Worm (Caenorhabditis elegans) whole organism, L4 larva: ENCODE results near the gene W03C9.1.

ENCODE experiments used
- D1046.2 ChIP-seq: fragments of 200-800 bp; sonication (Bioruptor generic); IDR thresholded peaks from 2 replicates; pipeline ENCODE4 v1.3.6; 2022; ENCODE audit warnings: missing genetic modification characterization, missing compliant biosample characterization
- F10B5.3 ChIP-seq: sonication (generic microtip); optimal IDR thresholded peaks from 2 replicates; lab custom pipeline; 2016; ENCODE audit warnings: mild to moderate bottlenecking, missing genetic modification characterization, missing compliant biosample characterization
- F49E8.2 ChIP-seq: sonication (generic microtip); optimal IDR thresholded peaks from 2 replicates; lab custom pipeline; 2016; ENCODE audit warnings: missing compliant biosample characterization, mild to moderate bottlenecking, missing genetic modification characterization, borderline replicate concordance
- T20F7.1 ChIP-seq: fragments of 200-800 bp; sonication (Bioruptor generic); optimal IDR thresholded peaks from 2 replicates; lab custom pipeline; 2018; ENCODE audit warnings: mild to moderate bottlenecking, missing genetic modification characterization, missing compliant biosample characterization
- T26A8.4 ChIP-seq: fragments of 200-800 bp; sonication (Bioruptor generic); IDR thresholded peaks from 2 replicates; pipeline ENCODE4 v1.3.6; 2022; ENCODE audit warnings: missing genetic modification characterization, missing compliant biosample characterization
- Y48G9A.11 ChIP-seq: fragments of 200-800 bp; sonication (Bioruptor generic); IDR thresholded peaks from 2 replicates; pipeline ENCODE4 v1.3.6; 2022; ENCODE audit warnings: missing genetic modification reagents, missing genetic modification characterization, missing compliant biosample characterization
- Y5F2A.4 ChIP-seq: fragments of 200-800 bp; sonication (Bioruptor generic); optimal IDR thresholded peaks from 2 replicates; lab custom pipeline; 2018; ENCODE audit warnings: mild to moderate bottlenecking, missing genetic modification characterization, missing compliant biosample characterization
- ZK337.2 ChIP-seq: fragments of 200-800 bp; sonication (Bioruptor generic); IDR thresholded peaks from 2 replicates; pipeline ENCODE4 v1.3.6; 2022; ENCODE audit warnings: missing genetic modification reagents, missing genetic modification characterization, missing compliant biosample characterization
- aha-1 ChIP-seq: fragments of 150-350 bp; peaks from one replicate; lab custom pipeline; 2014; ENCODE audit warnings: missing biosample characterization, missing genetic modification characterization
- aly-2 ChIP-seq: sonication (generic microtip); optimal IDR thresholded peaks from 2 replicates; lab custom pipeline; 2018; ENCODE audit warnings: missing biosample characterization, missing genetic modification characterization
- arid-1 ChIP-seq: fragments of 200-800 bp; sonication (Bioruptor generic); conservative IDR thresholded peaks from 2 replicates; pipeline ENCODE4 v1.3.6; 2022; ENCODE audit warnings: missing genetic modification reagents, missing genetic modification characterization, missing compliant biosample characterization
- ceh-20 ChIP-seq: fragments of 200-800 bp; sonication (Bioruptor generic); IDR thresholded peaks from 2 replicates; pipeline ENCODE4 v1.3.6; 2022; ENCODE audit warnings: missing genetic modification reagents, missing genetic modification characterization, missing compliant biosample characterization
- ctbp-1 ChIP-seq: fragments of 200-800 bp; sonication (Bioruptor generic); IDR thresholded peaks from 2 replicates; pipeline ENCODE4 v1.3.6; 2022; ENCODE audit warnings: missing genetic modification reagents, missing genetic modification characterization, missing compliant biosample characterization
- daf-16 ChIP-seq, 3 experiments: sonication (generic microtip); optimal IDR thresholded peaks; 2 replicates each; lab custom pipeline; 2016 to 2017; ENCODE audit warnings: missing genetic modification characterization in 3 of 3, missing genetic modification reagents in 3 of 3, mild to moderate bottlenecking in 2 of 3, missing compliant biosample characterization in 2 of 3, missing biosample characterization in 1 of 3, moderate library complexity in 1 of 3
- dpl-1 ChIP-seq: fragments of 150-350 bp; optimal IDR thresholded peaks from 2 replicates; lab custom pipeline; 2014; ENCODE audit warnings: missing biosample characterization, missing genetic modification reagents, missing genetic modification characterization
- duxl-1 ChIP-seq: sonication (generic microtip); optimal IDR thresholded peaks from 2 replicates; lab custom pipeline; 2016; ENCODE audit warnings: mild to moderate bottlenecking, missing genetic modification characterization, moderate library complexity, missing compliant biosample characterization; ENCODE audit not compliant: poor library complexity
- dve-1 ChIP-seq: sonication (generic microtip); optimal IDR thresholded peaks from 2 replicates; lab custom pipeline; 2017; ENCODE audit warnings: antibody characterized with exemption, mild to moderate bottlenecking, missing genetic modification characterization, missing compliant biosample characterization; ENCODE audit not compliant: insufficient read depth
- egl-43 ChIP-seq: fragments of 200-800 bp; sonication (Bioruptor generic); IDR thresholded peaks from 2 replicates; pipeline ENCODE4 v1.3.6; 2022; ENCODE audit warnings: missing genetic modification reagents, missing genetic modification characterization, missing compliant biosample characterization
- hif-1 ChIP-seq, 2 experiments: sonication (generic microtip); optimal IDR thresholded peaks; 2 replicates each; lab custom pipeline; 2016 to 2017; ENCODE audit warnings: missing compliant biosample characterization in 2 of 2, missing genetic modification characterization in 2 of 2, missing genetic modification reagents in 2 of 2, missing genotype in 2 of 2, mild to moderate bottlenecking in 1 of 2
- hlh-11 ChIP-seq: fragments of 200-800 bp; sonication (Bioruptor generic); optimal IDR thresholded peaks from 2 replicates; lab custom pipeline; 2018; ENCODE audit warnings: mild to moderate bottlenecking, missing genetic modification characterization, missing compliant biosample characterization
- lim-7 ChIP-seq: fragments of 200-800 bp; sonication (Bioruptor generic); IDR thresholded peaks from 2 replicates; pipeline ENCODE4 v1.3.6; 2022; ENCODE audit warnings: missing genetic modification characterization, missing compliant biosample characterization
- lin-1 ChIP-seq: fragments of 200-800 bp; sonication (Bioruptor generic); IDR thresholded peaks from 2 replicates; pipeline ENCODE4 v1.3.6; 2022; ENCODE audit warnings: missing genetic modification reagents, missing genetic modification characterization, missing compliant biosample characterization
- lin-29 ChIP-seq: fragments of 200-800 bp; sonication (Bioruptor generic); IDR thresholded peaks from 2 replicates; pipeline ENCODE4 v1.3.6; 2022; ENCODE audit warnings: missing genetic modification reagents, missing genetic modification characterization, missing compliant biosample characterization
- lin-38 ChIP-seq: fragments of 200-800 bp; sonication (Bioruptor generic); IDR thresholded peaks from 2 replicates; pipeline ENCODE4 v1.3.6; 2022; ENCODE audit warnings: missing genetic modification reagents, missing genetic modification characterization, missing compliant biosample characterization
- lin-39 ChIP-seq: fragments of 150-350 bp; optimal IDR thresholded peaks from 2 replicates; lab custom pipeline; 2014; ENCODE audit warnings: missing biosample characterization, missing genetic modification reagents, missing genetic modification characterization
- lsy-2 ChIP-seq, 2 experiments: fragments of 150-350 bp in 1 of 2; sonication (generic microtip) in 1 of 2; optimal IDR thresholded peaks; 2 replicates each; lab custom pipeline; 2014 to 2017; ENCODE audit warnings: missing biosample characterization in 2 of 2, missing genetic modification characterization in 2 of 2
- madf-5 ChIP-seq, 2 experiments: fragments of 200-800 bp; sonication (Bioruptor generic); IDR thresholded peaks; 2 replicates each; pipeline ENCODE4 v1.3.6; 2022; ENCODE audit warnings: missing compliant biosample characterization in 2 of 2, missing genetic modification characterization in 2 of 2
- mdt-29 ChIP-seq: fragments of 200-800 bp; sonication (Bioruptor generic); IDR thresholded peaks from 2 replicates; pipeline ENCODE4 v1.3.6; 2022; ENCODE audit warnings: missing genetic modification reagents, missing genetic modification characterization, missing compliant biosample characterization
- mep-1 ChIP-seq: fragments of 150-350 bp; sonication (generic microtip); optimal IDR thresholded peaks from 3 replicates; lab custom pipeline; 2014; ENCODE audit warnings: missing biosample characterization, missing genetic modification characterization
- nhr-10 ChIP-seq: fragments of 150-350 bp; optimal IDR thresholded peaks from 2 replicates; lab custom pipeline; 2014; ENCODE audit warnings: missing biosample characterization, missing genetic modification characterization
- nhr-102 ChIP-seq: sonication (generic microtip); optimal IDR thresholded peaks from 2 replicates; lab custom pipeline; 2016; ENCODE audit warnings: mild to moderate bottlenecking, missing genetic modification characterization, moderate library complexity, missing compliant biosample characterization
- nhr-41 ChIP-seq: fragments of 200-800 bp; sonication (Bioruptor generic); IDR thresholded peaks from 2 replicates; pipeline ENCODE4 v1.3.6; 2022; ENCODE audit warnings: missing genetic modification reagents, missing genetic modification characterization, missing compliant biosample characterization
- nhr-42 ChIP-seq: fragments of 200-800 bp; sonication (Bioruptor generic); IDR thresholded peaks from 2 replicates; pipeline ENCODE4 v1.3.6; 2022; ENCODE audit warnings: missing genetic modification characterization, missing compliant biosample characterization
- nhr-48 ChIP-seq: sonication (generic microtip); optimal IDR thresholded peaks from 2 replicates; lab custom pipeline; 2016; ENCODE audit warnings: mild to moderate bottlenecking, missing genetic modification characterization, missing compliant biosample characterization
- nhr-76 ChIP-seq: fragments of 150-350 bp; optimal IDR thresholded peaks from 2 replicates; lab custom pipeline; 2014; ENCODE audit warnings: missing biosample characterization, missing genetic modification characterization
- nhr-77 ChIP-seq: fragments of 150-350 bp; optimal IDR thresholded peaks from 2 replicates; lab custom pipeline; 2014; ENCODE audit warnings: missing biosample characterization, missing genetic modification characterization
- pqm-1 ChIP-seq: sonication (generic microtip); optimal IDR thresholded peaks from 2 replicates; lab custom pipeline; 2017; ENCODE audit warnings: missing biosample characterization, missing genetic modification characterization
- rbr-2 ChIP-seq: sonication (generic microtip); optimal IDR thresholded peaks from 2 replicates; lab custom pipeline; 2016; ENCODE audit warnings: missing genotype, missing genetic modification characterization, missing compliant biosample characterization
- saeg-2 ChIP-seq: fragments of 200-800 bp; sonication (Bioruptor generic); IDR thresholded peaks from 2 replicates; pipeline ENCODE4 v1.3.6; 2022; ENCODE audit warnings: missing genetic modification reagents, missing genetic modification characterization, missing compliant biosample characterization
- sdz-12 ChIP-seq: fragments of 200-800 bp; sonication (Bioruptor generic); optimal IDR thresholded peaks from 2 replicates; lab custom pipeline; 2018; ENCODE audit warnings: mild to moderate bottlenecking, missing genetic modification characterization, missing compliant biosample characterization
- set-16 ChIP-seq: fragments of 200-800 bp; sonication (Bioruptor generic); IDR thresholded peaks from 2 replicates; pipeline ENCODE4 v1.3.6; 2022; ENCODE audit warnings: missing genetic modification reagents, missing genetic modification characterization, missing compliant biosample characterization
- snpc-1.2 ChIP-seq: fragments of 200-800 bp; sonication (Bioruptor generic); IDR thresholded peaks from 2 replicates; pipeline ENCODE4 v1.3.6; 2022; ENCODE audit warnings: missing genetic modification reagents, missing genetic modification characterization, missing compliant biosample characterization
- tag-97 ChIP-seq: fragments of 200-800 bp; sonication (Bioruptor generic); IDR thresholded peaks from 2 replicates; pipeline ENCODE4 v1.3.6; 2022; ENCODE audit warnings: missing genetic modification characterization, missing compliant biosample characterization
- tra-1 ChIP-seq: fragments of 200-800 bp; sonication (Bioruptor generic); IDR thresholded peaks from 2 replicates; pipeline ENCODE4 v1.3.6; 2022; ENCODE audit warnings: missing genetic modification reagents, missing genetic modification characterization, missing compliant biosample characterization
- unc-130 ChIP-seq: sonication (generic microtip); optimal IDR thresholded peaks from 2 replicates; lab custom pipeline; 2016; ENCODE audit warnings: missing genetic modification reagents, missing genetic modification characterization, missing compliant biosample characterization
- unc-39 ChIP-seq: sonication (generic microtip); optimal IDR thresholded peaks from 2 replicates; lab custom pipeline; 2017; ENCODE audit warnings: missing biosample characterization, missing genetic modification characterization
- zip-11 ChIP-seq: fragments of 200-800 bp; sonication (Bioruptor generic); IDR thresholded peaks from 2 replicates; pipeline ENCODE4 v1.3.6; 2022; ENCODE audit warnings: missing genetic modification characterization, missing compliant biosample characterization

Gene W03C9.1

DNA sequence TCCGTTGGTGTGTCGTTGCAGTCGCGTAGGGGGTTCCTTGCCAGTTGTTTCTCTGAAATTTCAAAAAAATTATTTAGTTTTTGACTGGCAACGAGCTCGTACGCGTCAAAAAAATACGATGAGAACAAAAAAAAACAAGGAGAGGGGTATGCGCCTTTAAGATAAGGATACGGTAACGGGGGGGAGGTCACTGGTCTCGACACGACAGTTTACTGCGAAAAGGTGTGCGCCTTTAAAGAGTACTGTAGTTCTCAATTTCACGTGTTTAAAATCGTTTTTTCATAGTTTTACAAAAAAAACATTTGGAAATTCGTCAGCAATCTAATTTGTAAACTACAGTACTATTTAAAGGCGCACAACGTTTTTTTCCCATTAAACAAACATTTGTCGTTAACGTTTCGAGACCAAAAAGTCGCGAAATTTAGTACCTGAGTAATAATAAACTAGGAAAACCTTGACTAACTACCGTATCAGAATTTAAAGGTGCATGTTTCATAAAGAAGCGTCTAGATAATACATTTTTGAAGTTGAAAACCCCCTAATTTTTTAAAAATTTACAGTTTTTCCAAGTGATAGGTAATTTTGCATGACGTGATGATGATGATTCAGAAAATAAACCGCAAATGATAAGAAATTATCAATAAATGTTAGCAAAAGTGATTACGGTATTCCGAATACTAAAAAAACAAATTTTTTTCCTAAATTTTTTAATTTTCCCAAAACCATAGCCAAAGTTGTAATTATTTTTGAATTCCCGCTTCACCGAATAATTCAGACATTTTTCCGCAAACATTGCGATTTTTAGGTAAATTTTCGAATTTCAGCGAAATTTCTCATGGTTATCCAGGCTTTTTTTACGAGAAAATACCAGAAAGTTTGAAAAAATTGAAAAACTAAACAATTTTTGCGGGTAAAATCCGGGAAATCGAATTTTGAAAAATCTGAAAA lies 12.4 kb upstream of the W03C9.1 start:
- TF ChIP-seq lin-29 (GFP tag; lab: Robert Waterston, UW) (peak; percentile 49; the same call in 1 of the 2 replicates), rbr-2 (tag; lab: Kevin White, UChicago) (peak; percentile 41), nhr-41 (GFP tag; lab: Robert Waterston, UW) (no peak), ctbp-1 (GFP tag; lab: Robert Waterston, UW) (peak; percentile 6), mep-1 (tag; lab: Kevin White, UChicago) (peak; percentile 51), nhr-77 (tag; lab: Kevin White, UChicago) (peak; percentile 69), lsy-2 (tag; optimal IDR thresholded peaks at IDR 0.05; lab: Kevin White, UChicago) (peak in 1 of 2 experiments; percentile 64), aly-2 (tag; lab: Kevin White, UChicago) (no peak), nhr-76 (tag; lab: Kevin White, UChicago) (no peak), ceh-20 (GFP tag; lab: Robert Waterston, UW) (no peak), nhr-48 (tag; lab: Kevin White, UChicago) (peak; percentile 34), lin-1 (no peak), T20F7.1 (GFP tag; lab: Kevin White, UChicago) (peak; percentile 25), dve-1 (tag; lab: Kevin White, UChicago) (peak; percentile 8), Y48G9A.11 (peak; percentile 35; the same call in 1 of the 2 replicates), ZK337.2 (no peak), lin-39 (tag; lab: Kevin White, UChicago) (peak; percentile 38), hlh-11 (tag; lab: Kevin White, UChicago) (peak; percentile 50), unc-130 (GFP tag; lab: Kevin White, UChicago) (peak; percentile 4), nhr-42 (GFP tag; lab: Robert Waterston, UW) (peak; percentile 49), arid-1 (GFP tag; lab: Robert Waterston, UW) (peak; percentile 62; the same call in 1 of the 2 replicates), saeg-2 (GFP tag; lab: Robert Waterston, UW) (peak; percentile 40; the same call in 1 of the 2 replicates), D1046.2 (0 out of 2 replicates have a peak, but pooled peaks have one; percentile 68), unc-39 (tag; lab: Kevin White, UChicago) (no peak), T26A8.4 (GFP tag; lab: Robert Waterston, UW) (peak; percentile 67), nhr-102 (peak; percentile 63), Y5F2A.4 (no peak), hif-1 (tag; optimal IDR thresholded peaks at IDR 0.05; lab: Kevin White, UChicago) (peak in 1 of 2 experiments; percentile 32), madf-5 (GFP tag; IDR thresholded peaks at IDR 0.05; lab: Robert Waterston, UW) (0 out of 4 replicates have a peak, but pooled peaks of 1 of the 2 experiments have one; percentile 59), nhr-10 (tag; lab: Kevin White, UChicago) (no peak), lin-38 (GFP tag; lab: Robert Waterston, UW) (peak; percentile 45), pqm-1 (tag; lab: Kevin White, UChicago) (peak; percentile 15), dpl-1 (GFP tag; lab: Kevin White, UChicago) (no peak), zip-11 (GFP tag; lab: Robert Waterston, UW) (peak; percentile 4; the same call in 1 of the 2 replicates), sdz-12 (GFP tag; lab: Kevin White, UChicago) (peak; percentile 24), set-16 (GFP tag; lab: Robert Waterston, UW) (no peak), daf-16 (GFP tag; optimal IDR thresholded peaks at IDR 0.05; lab: Kevin White, UChicago) (peak in 1 of 2 experiments; percentile 24), daf-16 (tag; optimal IDR thresholded peaks at IDR 0.05; lab: Kevin White, UChicago) (peak; percentile 68), tra-1 (GFP tag; lab: Robert Waterston, UW) (peak; percentile 54; the same call in 1 of the 2 replicates), egl-43 (peak; percentile 67), tag-97 (GFP tag; lab: Robert Waterston, UW) (0 out of 2 replicates have a peak, but pooled peaks have one; percentile 53), lim-7 (GFP tag; lab: Robert Waterston, UW) (no peak), F10B5.3 (tag; lab: Kevin White, UChicago) (peak; percentile 50), F49E8.2 (tag; lab: Kevin White, UChicago) (no peak), aha-1 (peak; percentile 96), duxl-1 (tag; lab: Kevin White, UChicago) (peak; percentile 19), mdt-29 (GFP tag; lab: Robert Waterston, UW) (peak; percentile 37; the same call in 1 of the 2 replicates), snpc-1.2 (GFP tag; lab: Robert Waterston, UW) (0 out of 2 replicates have a peak, but pooled peaks have one; percentile 33)
